Fruit fly (Drosophila melanogaster) whole organism, embryonic: ENCODE measurements around the gene CG3032.

Experiments used
- Ada2b ChIP-seq: fragments of 200-800 bp; sonication (Bioruptor generic); IDR thresholded peaks from 2 replicates; pipeline ENCODE4 v1.3.6; 2022; ENCODE audit warnings: missing biosample characterization, missing genetic modification characterization
- Adf1 ChIP-seq: fragments of 200-800 bp; sonication (Bioruptor generic); IDR thresholded peaks from 2 replicates; pipeline ENCODE4 v1.3.6; 2022; ENCODE audit warnings: missing biosample characterization, missing genetic modification characterization
- Atf6 ChIP-seq: fragments of 200-800 bp; sonication (Bioruptor generic); IDR thresholded peaks from 2 replicates; pipeline ENCODE4 v1.3.6; 2022; ENCODE audit warnings: missing biosample characterization, missing genetic modification characterization
- Awh ChIP-seq: fragments of 200-800 bp; sonication (Bioruptor generic); IDR thresholded peaks from 2 replicates; pipeline ENCODE4, ENCODE4 v1.3.6; 2022; ENCODE audit warnings: missing biosample characterization, missing genetic modification characterization
- B-H2 ChIP-seq: fragments of 200-800 bp; sonication (Bioruptor generic); optimal IDR thresholded peaks from 2 replicates; lab custom pipeline; 2018; ENCODE audit warnings: missing biosample characterization, mild to moderate bottlenecking, missing genetic modification characterization
- Bdp1 ChIP-seq: fragments of 200-800 bp; sonication (Bioruptor generic); optimal IDR thresholded peaks from 3 replicates; lab custom pipeline; 2016; ENCODE audit warnings: missing biosample characterization, missing genetic modification characterization
- Bteb2 ChIP-seq: fragments of 200-800 bp; sonication (Bioruptor generic); optimal IDR thresholded peaks from 2 replicates; lab custom pipeline; 2016; ENCODE audit warnings: missing biosample characterization, missing genetic modification characterization
- CG10147 ChIP-seq: fragments of 200-800 bp; sonication (Bioruptor generic); optimal IDR thresholded peaks from 2 replicates; lab custom pipeline; 2019; ENCODE audit warnings: missing biosample characterization, mild to moderate bottlenecking, missing genetic modification characterization, moderate library complexity
- CG10321 ChIP-seq: fragments of 200-800 bp; sonication (Bioruptor generic); IDR thresholded peaks from 2 replicates; pipeline ENCODE4 v1.3.6; 2022; ENCODE audit warnings: missing biosample characterization, missing genetic modification characterization
- CG10654 ChIP-seq: fragments of 200-800 bp; sonication (Bioruptor generic); optimal IDR thresholded peaks from 2 replicates; lab custom pipeline; 2016; ENCODE audit warnings: missing biosample characterization, missing genetic modification characterization
- CG10979 ChIP-seq: fragments of 200-800 bp; sonication (Bioruptor generic); optimal IDR thresholded peaks from 2 replicates; lab custom pipeline; 2018; ENCODE audit warnings: missing biosample characterization, mild to moderate bottlenecking, missing genetic modification characterization, moderate library complexity
- CG12744 ChIP-seq: fragments of 200-800 bp; sonication (Bioruptor generic); optimal IDR thresholded peaks from 2 replicates; lab custom pipeline; 2016; ENCODE audit warnings: missing biosample characterization, missing genetic modification characterization
- CG12942 ChIP-seq: fragments of 200-800 bp; sonication (Bioruptor generic); optimal IDR thresholded peaks from 3 replicates; lab custom pipeline; 2016; ENCODE audit warnings: missing biosample characterization, missing genetic modification characterization
- CG15011 ChIP-seq: fragments of 200-800 bp; sonication (Bioruptor generic); optimal IDR thresholded peaks from 3 replicates; lab custom pipeline; 2018; ENCODE audit warnings: missing biosample characterization, mild to moderate bottlenecking, missing genetic modification characterization
- CG17186 ChIP-seq: fragments of 200-800 bp; sonication (Bioruptor generic); optimal IDR thresholded peaks from 3 replicates; lab custom pipeline; 2017; ENCODE audit warnings: missing biosample characterization, missing genetic modification reagents, missing genetic modification characterization
- CG17385 ChIP-seq: fragments of 200-800 bp; sonication (Bioruptor generic); optimal IDR thresholded peaks from 3 replicates; lab custom pipeline; 2018; ENCODE audit warnings: missing biosample characterization, mild to moderate bottlenecking, missing genetic modification characterization
- CG2129 ChIP-seq: fragments of 200-800 bp; sonication (Bioruptor generic); IDR thresholded peaks from 2 replicates; pipeline ENCODE4 v1.3.6; 2022; ENCODE audit warnings: missing biosample characterization, missing genetic modification characterization; ENCODE audit not compliant: partially characterized antibody
- CG2712 ChIP-seq: fragments of 200-800 bp; optimal IDR thresholded peaks from 3 replicates; lab custom pipeline; 2019; ENCODE audit warnings: missing biosample characterization, mild to moderate bottlenecking, missing genetic modification characterization, moderate library complexity
- CG2875 ChIP-seq: fragments of 200-800 bp; sonication (Bioruptor generic); optimal IDR thresholded peaks from 2 replicates; lab custom pipeline; 2017; ENCODE audit warnings: missing biosample characterization, mild to moderate bottlenecking, missing genetic modification characterization, missing genetic modification reagents
- CG31441 ChIP-seq: fragments of 200-800 bp; sonication (Bioruptor generic); IDR thresholded peaks from 2 replicates; pipeline ENCODE4 v1.3.6; 2022; ENCODE audit warnings: missing biosample characterization, missing genetic modification characterization
- CG34422 ChIP-seq: fragments of 200-800 bp; sonication (Bioruptor generic); IDR thresholded peaks from 3 replicates; pipeline ENCODE4 v1.3.6; 2022; ENCODE audit warnings: missing biosample characterization, missing genetic modification characterization
- CG3726 ChIP-seq: fragments of 200-800 bp; sonication (Bioruptor generic); IDR thresholded peaks from 3 replicates; pipeline ENCODE4, ENCODE4 v1.3.6; 2022; ENCODE audit warnings: missing biosample characterization, missing genetic modification characterization
- CG4707 ChIP-seq: fragments of 200-800 bp; sonication (Bioruptor generic); optimal IDR thresholded peaks from 2 replicates; lab custom pipeline; 2018; ENCODE audit warnings: missing biosample characterization, mild to moderate bottlenecking, missing genetic modification characterization, moderate library complexity
- CG7372 ChIP-seq: fragments of 200-800 bp; sonication (Bioruptor generic); IDR thresholded peaks from 2 replicates; pipeline ENCODE4 v1.3.6; 2022; ENCODE audit warnings: missing biosample characterization, missing genetic modification characterization
- CG8478 ChIP-seq: fragments of >200 bp; optimal IDR thresholded peaks from 2 replicates; lab custom pipeline; 2018
- CG9817 ChIP-seq: fragments of 200-800 bp; sonication (Bioruptor generic); optimal IDR thresholded peaks from 2 replicates; lab custom pipeline; 2018; ENCODE audit warnings: missing biosample characterization, mild to moderate bottlenecking, missing genetic modification characterization, moderate library complexity
- Dek ChIP-seq: fragments of 200-800 bp; sonication (Bioruptor generic); optimal IDR thresholded peaks from 3 replicates; lab custom pipeline; 2019; ENCODE audit warnings: missing biosample characterization, mild to moderate bottlenecking, missing genetic modification characterization, moderate library complexity
- Dip3 ChIP-seq: fragments of 200-800 bp; sonication (Bioruptor generic); optimal IDR thresholded peaks from 3 replicates; lab custom pipeline; 2016; ENCODE audit warnings: missing biosample characterization, missing genetic modification characterization
- ERR ChIP-seq: fragments of 200-800 bp; sonication (Bioruptor generic); optimal IDR thresholded peaks from 2 replicates; lab custom pipeline; 2016; ENCODE audit warnings: missing biosample characterization, missing genetic modification characterization
- HLH3B ChIP-seq: fragments of 200-800 bp; sonication (Bioruptor generic); IDR thresholded peaks from 2 replicates; pipeline ENCODE4 v1.3.6; 2022; ENCODE audit warnings: missing biosample characterization, missing genetic modification characterization
- HLHmδ ChIP-seq: fragments of 200-800 bp; sonication (Bioruptor generic); optimal IDR thresholded peaks from 2 replicates; lab custom pipeline; 2018; ENCODE audit warnings: missing biosample characterization, mild to moderate bottlenecking, missing genetic modification characterization, moderate library complexity
- Hr39 ChIP-seq: fragments of >200 bp; optimal IDR thresholded peaks from 2 replicates; lab custom pipeline; 2017
- Mad ChIP-seq: fragments of 200-800 bp; sonication (Bioruptor generic); optimal IDR thresholded peaks from 2 replicates; lab custom pipeline; 2016; ENCODE audit warnings: missing biosample characterization, missing genetic modification characterization
- NfI ChIP-seq: fragments of 200-800 bp; sonication (Bioruptor generic); optimal IDR thresholded peaks from 3 replicates; lab custom pipeline; 2018; ENCODE audit warnings: missing biosample characterization, mild to moderate bottlenecking, missing genetic modification characterization, moderate library complexity
- Rfx ChIP-seq: fragments of 200-800 bp; sonication (Bioruptor generic); IDR thresholded peaks from 2 replicates; pipeline ENCODE4 v1.3.6; 2022; ENCODE audit warnings: missing biosample characterization, missing genetic modification characterization
- Stat92E ChIP-seq, 3 experiments: fragments of >200 bp in 2 of 3; fragments of 200-800 bp in 1 of 3; sonication (Bioruptor generic) in 1 of 3; optimal IDR thresholded peaks; 2 replicates each; lab custom pipeline; 2017 to 2019; ENCODE audit warnings: missing biosample characterization in 3 of 3, missing genetic modification characterization in 3 of 3, mild to moderate bottlenecking in 1 of 3, moderate library complexity in 1 of 3
- ap ChIP-seq: fragments of 200-800 bp; sonication (Bioruptor generic); IDR thresholded peaks from 2 replicates; pipeline ENCODE4 v1.3.6; 2022; ENCODE audit warnings: missing biosample characterization, missing genetic modification characterization
- chn ChIP-seq: fragments of 200-800 bp; sonication (Bioruptor generic); optimal IDR thresholded peaks from 2 replicates; lab custom pipeline; 2016; ENCODE audit warnings: missing biosample characterization, missing genetic modification characterization
- dati ChIP-seq: fragments of 200-800 bp; sonication (Bioruptor generic); IDR thresholded peaks from 2 replicates; pipeline ENCODE4 v1.3.6; 2022; ENCODE audit warnings: missing biosample characterization, missing genetic modification characterization
- gcm2 ChIP-seq: fragments of 200-800 bp; sonication (Bioruptor generic); optimal IDR thresholded peaks from 2 replicates; lab custom pipeline; 2016; ENCODE audit warnings: missing biosample characterization, missing genetic modification characterization
- gsb-n ChIP-seq: fragments of 200-800 bp; sonication (Bioruptor generic); optimal IDR thresholded peaks from 3 replicates; lab custom pipeline; 2018; ENCODE audit warnings: missing biosample characterization, mild to moderate bottlenecking, missing genetic modification characterization
- hkb ChIP-seq, 2 experiments: fragments of 200-800 bp in 1 of 2; fragments of >200 bp in 1 of 2; sonication (Bioruptor generic) in 1 of 2; IDR thresholded peaks in 1 of 2; optimal IDR thresholded peaks in 1 of 2; 2 replicates each; pipeline versions ENCODE4 v1.3.6 to Lab custom; 2017 to 2022; ENCODE audit warnings: missing biosample characterization in 1 of 2, missing genetic modification characterization in 1 of 2
- mirr ChIP-seq: fragments of 200-800 bp; sonication (Bioruptor generic); optimal IDR thresholded peaks from 3 replicates; lab custom pipeline; 2018; ENCODE audit warnings: missing biosample characterization, mild to moderate bottlenecking, missing genetic modification characterization
- nmo ChIP-seq: fragments of 200-800 bp; sonication (Bioruptor generic); optimal IDR thresholded peaks from 2 replicates; lab custom pipeline; 2018; ENCODE audit warnings: missing biosample characterization, mild to moderate bottlenecking, missing genetic modification characterization, moderate library complexity
- pho ChIP-seq: fragments of 200-800 bp; sonication (Bioruptor generic); optimal IDR thresholded peaks from 2 replicates; lab custom pipeline; 2016; ENCODE audit warnings: missing biosample characterization, missing genetic modification characterization
- pum ChIP-seq: fragments of 200-800 bp; sonication (Bioruptor generic); optimal IDR thresholded peaks from 2 replicates; lab custom pipeline; 2016; ENCODE audit warnings: missing biosample characterization, missing genetic modification characterization
- twi ChIP-seq: fragments of 200-800 bp; optimal IDR thresholded peaks from 2 replicates; lab custom pipeline; 2019; ENCODE audit warnings: missing biosample characterization, mild to moderate bottlenecking, missing genetic modification characterization, moderate library complexity
- vvl ChIP-seq: fragments of 200-800 bp; sonication (Bioruptor generic); IDR thresholded peaks from 2 replicates; pipeline ENCODE4 v1.3.6; 2022; ENCODE audit warnings: missing biosample characterization, missing genetic modification characterization
- wor ChIP-seq: fragments of 200-800 bp; sonication (Bioruptor generic); IDR thresholded peaks from 2 replicates; pipeline ENCODE4 v1.3.6; 2022; ENCODE audit warnings: missing biosample characterization, missing genetic modification characterization
- zf30C ChIP-seq: fragments of 200-800 bp; sonication (Bioruptor generic); optimal IDR thresholded peaks from 3 replicates; lab custom pipeline; 2018; ENCODE audit warnings: missing biosample characterization, mild to moderate bottlenecking, missing genetic modification characterization

Gene CG3032

dm6 chrX:6985182-6985851 lies 28.4 kb downstream of the CG3032 start (continued):
- TF ChIP-seq Rfx (GFP tag; lab: Robert Waterston, UW): peak; percentile 28
- TF ChIP-seq Awh: peak; percentile 80
- no peak for TF ChIP-seq hkb (optimal IDR thresholded peaks at IDR 0.05; lab: Kevin White, UChicago)
- TF ChIP-seq hkb (GFP tag; IDR thresholded peaks at IDR 0.05; lab: Robert Waterston, UW): peak; percentile 75
- peak; percentile 74 for TF ChIP-seq HLH3B
- TF ChIP-seq Mad (GFP tag; lab: Kevin White, UChicago): peak; percentile 68
- TF ChIP-seq CG2129 (GFP tag; lab: Robert Waterston, UW): no peak
- TF ChIP-seq wor: peak; percentile 60
- no peak for TF ChIP-seq mirr
- no peak for TF ChIP-seq Hr39 (lab: Kevin White, UChicago)
- TF ChIP-seq pum (GFP tag; lab: Kevin White, UChicago): peak; percentile 77
- TF ChIP-seq CG17186 (GFP tag; lab: Kevin White, UChicago): no peak
- TF ChIP-seq pho: peak; percentile 33
- TF ChIP-seq dati (GFP tag; lab: Robert Waterston, UW): no peak
- peak; percentile 57 for TF ChIP-seq gcm2
- peak; percentile 42 for TF ChIP-seq CG9817 (tag; lab: Kevin White, UChicago)
- TF ChIP-seq CG2875 (GFP tag; lab: Kevin White, UChicago): peak; percentile 69
- peak; percentile 46 for TF ChIP-seq Bdp1 (GFP tag; lab: Kevin White, UChicago)
- TF ChIP-seq ap (GFP tag; lab: Robert Waterston, UW): 0 out of 2 replicates have a peak, but pooled peaks have one; percentile 24
- TF ChIP-seq Stat92E (GFP tag; optimal IDR thresholded peaks at IDR 0.05; lab: Kevin White, UChicago): peak in 1 of 3 experiments; percentile 76
- TF ChIP-seq CG31441: peak; percentile 83
- TF ChIP-seq CG34422 (GFP tag; lab: Robert Waterston, UW): no peak; the same call in 2 of the 3 replicates
- TF ChIP-seq twi (tag; lab: Kevin White, UChicago): peak; percentile 74
- no peak for TF ChIP-seq zf30C
- TF ChIP-seq HLHmδ (GFP tag; lab: Kevin White, UChicago): peak; percentile 20
- peak; percentile 34 for TF ChIP-seq CG12942 (GFP tag; lab: Kevin White, UChicago)
- TF ChIP-seq CG10654 (GFP tag; lab: Kevin White, UChicago): peak; percentile 63
- no peak for TF ChIP-seq B-H2 (GFP tag; lab: Kevin White, UChicago)
- peak; percentile 35; the same call in 1 of the 2 replicates for TF ChIP-seq CG7372
- peak; percentile 36; the same call in 1 of the 2 replicates for TF ChIP-seq Atf6 (GFP tag; lab: Robert Waterston, UW)
- peak; percentile 42 for TF ChIP-seq NfI (GFP tag; lab: Kevin White, UChicago)
- peak; percentile 52 for TF ChIP-seq CG12744
- TF ChIP-seq Bteb2 (GFP tag; lab: Kevin White, UChicago): peak; percentile 67
- TF ChIP-seq gsb-n (tag; lab: Kevin White, UChicago): peak; percentile 90
- no peak for TF ChIP-seq CG8478
- TF ChIP-seq Dip3 (GFP tag; lab: Kevin White, UChicago): peak; percentile 78
- peak; percentile 90 for TF ChIP-seq nmo (GFP tag; lab: Kevin White, UChicago)
- peak; percentile 86 for TF ChIP-seq vvl (GFP tag; lab: Robert Waterston, UW)
- peak; percentile 42 for TF ChIP-seq CG15011
- peak; percentile 91 for TF ChIP-seq CG10979
- TF ChIP-seq ERR (GFP tag; lab: Kevin White, UChicago): peak; percentile 69
- peak; percentile 74 for TF ChIP-seq CG17385 (GFP tag; lab: Kevin White, UChicago)
- TF ChIP-seq CG4707: peak; percentile 41
- TF ChIP-seq CG2712 (tag; lab: Kevin White, UChicago): peak; percentile 94
- no peak for TF ChIP-seq Adf1
- TF ChIP-seq CG3726: peak; percentile 79
- peak; percentile 44 for TF ChIP-seq Dek (tag; lab: Kevin White, UChicago)
- peak; percentile 47 for TF ChIP-seq CG10147 (GFP tag; lab: Kevin White, UChicago)
- TF ChIP-seq Ada2b (GFP tag; lab: Robert Waterston, UW): peak; percentile 41
- TF ChIP-seq chn (GFP tag; lab: Kevin White, UChicago): peak; percentile 86
- TF ChIP-seq CG10321 (GFP tag; lab: Robert Waterston, UW): no peak
